Fruit fly (Drosophila melanogaster): ENCODE measurements around the gene PolI.

PolI gene

dm6 chr3R:8256040-8256439, 22.7 kb downstream of the PolI start (continued):
- TF ChIP-seq gro (GFP tag; optimal IDR thresholded peaks at IDR 0.05) (peak; percentile 26), Hr51 (GFP tag; optimal IDR thresholded peaks at IDR 0.05) (peak in 1 of 2 experiments; percentile 52), org-1 (GFP tag; optimal IDR thresholded peaks at IDR 0.05) (peak; percentile 11), CG11560 (tag; IDR thresholded peaks at IDR 0.05) (0 out of 3 replicates have a peak, but pooled peaks have one; percentile 32), CG1603 (tag; optimal IDR thresholded peaks at IDR 0.05) (peak; percentile 11), Bteb2 (GFP tag; optimal IDR thresholded peaks at IDR 0.05) (peak; percentile 11), CG7357 (GFP tag; IDR thresholded peaks at IDR 0.05) (0 out of 3 replicates have a peak, but pooled peaks have one; percentile 31), dmrt99B (tag; optimal IDR thresholded peaks at IDR 0.05) (peak; percentile 44), dysf (GFP tag; IDR thresholded peaks at IDR 0.05) (peak; percentile 53; the same call in 2 of the 3 replicates), ind (GFP tag; optimal IDR thresholded peaks at IDR 0.05) (peak; percentile 36), gsb (GFP tag; IDR thresholded peaks at IDR 0.05) (peak; percentile 37; the same call in 1 of the 2 replicates), gem (tag; optimal IDR thresholded peaks at IDR 0.05) (peak; percentile 65), CG12219 (GFP tag; optimal IDR thresholded peaks at IDR 0.05) (peak; percentile 39), run (tag; optimal IDR thresholded peaks at IDR 0.05) (no peak)

- no peak for TF ChIP-seq Sin3A (optimal IDR thresholded peaks at IDR 0.05)
- TF ChIP-seq z (GFP tag; IDR thresholded peaks at IDR 0.05): no peak
- peak in 1 of 2 experiments; percentile 74 for TF ChIP-seq Trl (optimal IDR thresholded peaks at IDR 0.05)
- no peak for TF ChIP-seq Trl (GFP tag; optimal IDR thresholded peaks at IDR 0.05)
- TF ChIP-seq jing (GFP tag; optimal IDR thresholded peaks at IDR 0.05): no peak
Measured at dm6 chr3R:8261634-8262033, 28.3 kb downstream of the PolI start.

dm6 chr3R:8264302-8265080, 31.2 kb downstream of the PolI start, which contains the start of the genes RPA1 and Mcm2:
TSS of gene RPA1 (minus strand) at chr3R:8264451.
TSS of gene Mcm2 (plus strand) at chr3R:8264970.
- TF ChIP-seq Taf1 (GFP tag; IDR thresholded peaks at IDR 0.05) (peak; percentile 58; the same call in 1 of the 2 replicates), CG18011 (GFP tag; optimal IDR thresholded peaks at IDR 0.05) (peak; percentile 35), CG16779 (GFP tag; IDR thresholded peaks at IDR 0.05) (0 out of 2 replicates have a peak, but pooled peaks have one; percentile 24), vnd (GFP tag; IDR thresholded peaks at IDR 0.05; ENCODE audit: partially characterized antibody) (no peak), CG4617 (GFP tag; optimal IDR thresholded peaks at IDR 0.05; ENCODE audit: borderline replicate concordance) (peak; percentile 41), zen2 (GFP tag; IDR thresholded peaks at IDR 0.05; ENCODE audit: partially characterized antibody) (0 out of 3 replicates have a peak, but pooled peaks have one; percentile 6), slou (GFP tag; optimal IDR thresholded peaks at IDR 0.05) (peak; percentile 62), sqz (GFP tag; optimal IDR thresholded peaks at IDR 0.05) (no peak), Pdp1 (GFP tag; optimal IDR thresholded peaks at IDR 0.05) (peak in 1 of 2 experiments; percentile 70), nau (GFP tag; optimal IDR thresholded peaks at IDR 0.05) (no peak), CG5245 (GFP tag; optimal IDR thresholded peaks at IDR 0.05) (peak; percentile 68), Gsc (GFP tag; IDR thresholded peaks at IDR 0.05) (0 out of 2 replicates have a peak, but pooled peaks have one; percentile 53), CG12104 (GFP tag; optimal IDR thresholded peaks at IDR 0.05) (peak; percentile 68), CG10979 (tag; optimal IDR thresholded peaks at IDR 0.05) (peak; percentile 66), CG30403 (GFP tag; optimal IDR thresholded peaks at IDR 0.05) (peak; percentile 90), Myb (GFP tag; optimal IDR thresholded peaks at IDR 0.05) (peak; percentile 36), D19A (tag; optimal IDR thresholded peaks at IDR 0.05) (peak; percentile 61), CG13424 (tag; optimal IDR thresholded peaks at IDR 0.05) (peak; percentile 85), p53 (GFP tag; optimal IDR thresholded peaks at IDR 0.05) (peak; percentile 14), usp (GFP tag; optimal IDR thresholded peaks at IDR 0.05) (no peak), croc (GFP tag; conservative IDR thresholded peaks at IDR 0.05) (peak; percentile 56), wek (GFP tag; optimal IDR thresholded peaks at IDR 0.05) (no peak), CG2875 (GFP tag; optimal IDR thresholded peaks at IDR 0.05) (peak; percentile 28), CG12391 (tag; optimal IDR thresholded peaks at IDR 0.05) (peak; percentile 81), Scr (GFP tag; IDR thresholded peaks at IDR 0.05; ENCODE audit: partially characterized antibody) (peak; percentile 15; the same call in 1 of the 2 replicates), so (GFP tag; IDR thresholded peaks at IDR 0.05) (0 out of 3 replicates have a peak, but pooled peaks have one; percentile 45), CG5953 (GFP tag; IDR thresholded peaks at IDR 0.05) (peak; percentile 35; the same call in 1 of the 2 replicates), fd64A (GFP tag; optimal IDR thresholded peaks at IDR 0.05) (no peak)
